Worm (Caenorhabditis elegans) whole organism, L2 larva: ENCODE measurements around the gene C32A9.1.

Source experiments
- aly-2 ChIP-seq: fragments of 150-350 bp; optimal IDR thresholded peaks from 2 replicates; lab custom pipeline; 2014; ENCODE audit warnings: missing biosample characterization, missing genetic modification characterization
- ama-1 ChIP-seq: fragments of 150-350 bp; optimal IDR thresholded peaks from 2 replicates; lab custom pipeline; 2018; ENCODE audit warnings: inconsistent platforms
- ceh-82 ChIP-seq: fragments of 150-350 bp; optimal IDR thresholded peaks from 2 replicates; lab custom pipeline; 2014; ENCODE audit warnings: missing biosample characterization, missing genetic modification characterization
- crh-2 ChIP-seq: sonication (generic microtip); optimal IDR thresholded peaks from 2 replicates; lab custom pipeline; 2017; ENCODE audit warnings: missing biosample characterization, missing genetic modification characterization
- elt-1 ChIP-seq: fragments of 150-350 bp; optimal IDR thresholded peaks from 2 replicates; lab custom pipeline; 2014; ENCODE audit warnings: missing biosample characterization, missing genetic modification characterization
- lin-13 ChIP-seq: fragments of 150-350 bp; optimal IDR thresholded peaks from 2 replicates; lab custom pipeline; 2014; ENCODE audit warnings: missing biosample characterization, missing genetic modification reagents, missing genetic modification characterization
- mdl-1 ChIP-seq, 2 experiments: fragments of 150-350 bp in 1 of 2; sonication (generic microtip) in 1 of 2; optimal IDR thresholded peaks; 2 replicates each; lab custom pipeline; 2017; ENCODE audit warnings: missing biosample characterization in 2 of 2, missing genetic modification characterization in 2 of 2
- nhr-11 ChIP-seq: fragments of 150-350 bp; optimal IDR thresholded peaks from 2 replicates; lab custom pipeline; 2014; ENCODE audit warnings: missing biosample characterization, missing genetic modification characterization
- nhr-25 ChIP-seq: fragments of 150-350 bp; sonication (generic microtip); optimal IDR thresholded peaks from 3 replicates; lab custom pipeline; 2014; ENCODE audit warnings: missing biosample characterization, missing genetic modification characterization
- unc-62 ChIP-seq: fragments of 150-350 bp; optimal IDR thresholded peaks from 2 replicates; lab custom pipeline; 2014; ENCODE audit warnings: missing biosample characterization, missing genetic modification reagents, missing genetic modification characterization
- ztf-11 ChIP-seq: sonication (generic microtip); optimal IDR thresholded peaks from 2 replicates; lab custom pipeline; 2017; ENCODE audit warnings: missing biosample characterization, missing genetic modification characterization

ce11 chrX:10306289-10306688 is 46.4 kb upstream of the C32A9.1 start, which contains the start of gene cnc-8:
- TF ChIP-seq crh-2 (tag; lab: Kevin White, UChicago) (peak; percentile 36), ama-1 (lab: Kevin White, UChicago) (peak; percentile 8), mdl-1 (tag; optimal IDR thresholded peaks at IDR 0.05; lab: Kevin White, UChicago) (no peak), nhr-25 (tag; lab: Kevin White, UChicago) (peak; percentile 61), unc-62 (no peak), elt-1 (tag; lab: Kevin White, UChicago) (no peak), ceh-82 (tag; lab: Kevin White, UChicago) (no peak), nhr-11 (tag; lab: Kevin White, UChicago) (no peak), ztf-11 (no peak), lin-13 (GFP tag; lab: Kevin White, UChicago) (no peak), aly-2 (no peak)
